Worm (Caenorhabditis elegans): ENCODE measurements around the gene T24A6.1.

T24A6.1 gene

DNA sequence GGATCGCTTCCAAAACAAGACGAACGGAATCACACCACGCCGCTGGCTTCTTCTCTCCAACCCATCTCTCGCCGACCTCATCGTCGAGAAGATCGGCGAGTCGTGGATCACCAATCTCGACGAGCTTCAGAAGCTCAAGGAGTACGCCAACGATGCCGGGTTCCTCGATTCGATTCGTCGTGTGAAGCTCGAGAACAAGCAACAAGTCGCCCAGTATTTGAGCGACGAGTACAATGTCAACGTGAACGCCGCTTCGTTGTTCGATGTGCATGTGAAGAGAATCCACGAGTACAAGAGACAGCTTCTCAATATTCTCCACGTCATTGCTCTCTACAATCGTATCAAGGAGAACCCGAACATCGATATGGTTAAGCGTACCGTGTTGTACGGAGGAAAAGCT is 24.8 kb downstream of the T24A6.1 start:
- TF ChIP-seq bed-3 (GFP tag; optimal IDR thresholded peaks at IDR 0.05) (no peak), flh-1 (GFP tag; optimal IDR thresholded peaks at IDR 0.05) (no peak), elt-1 (tag; optimal IDR thresholded peaks at IDR 0.05; ENCODE audit: borderline replicate concordance, insufficient read depth) (no peak), sem-2 (GFP tag; optimal IDR thresholded peaks at IDR 0.05) (no peak), cnd-1 (tag; optimal IDR thresholded peaks at IDR 0.05) (no peak), sptf-1 (tag; optimal IDR thresholded peaks at IDR 0.05) (no peak), lin-32 (GFP tag; optimal IDR thresholded peaks at IDR 0.05) (no peak), elt-3 (tag; optimal IDR thresholded peaks at IDR 0.05) (no peak), nhr-12 (tag; optimal IDR thresholded peaks at IDR 0.05) (no peak), zip-8 (tag; optimal IDR thresholded peaks at IDR 0.05) (no peak), ceh-39 (tag; optimal IDR thresholded peaks at IDR 0.05) (no peak)

DNA sequence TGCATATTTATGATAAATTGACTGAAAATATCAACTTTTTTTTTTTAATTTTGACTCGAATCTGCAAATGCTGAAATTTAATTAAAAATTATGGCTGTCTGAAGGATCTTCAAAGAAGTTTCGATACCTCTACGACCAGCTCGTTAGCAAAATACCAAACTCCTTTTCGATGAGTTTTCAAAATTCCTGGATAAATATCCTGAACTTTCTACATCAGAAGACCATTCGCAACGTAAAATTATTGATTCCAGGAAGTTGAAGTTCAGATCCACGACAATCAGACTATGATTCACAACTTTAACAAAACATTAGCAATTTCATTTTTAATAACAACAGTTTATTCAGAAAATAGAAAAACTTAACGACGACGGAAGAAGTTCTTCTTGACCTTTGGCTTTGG is 26.2 kb downstream of the T24A6.1 start:
- no peak for TF ChIP-seq ceh-83 (GFP tag; optimal IDR thresholded peaks at IDR 0.05)
- no peak for TF ChIP-seq mab-5 (tag; optimal IDR thresholded peaks at IDR 0.05)
- no peak for TF ChIP-seq M03D4.4 (tag; optimal IDR thresholded peaks at IDR 0.05)
- no peak for TF ChIP-seq sem-2 (GFP tag; optimal IDR thresholded peaks at IDR 0.05)
- no peak for TF ChIP-seq nhr-28 (tag; optimal IDR thresholded peaks at IDR 0.05)
- TF ChIP-seq lin-13 (tag; optimal IDR thresholded peaks at IDR 0.05) = no peak
- no peak for TF ChIP-seq nhr-237 (tag; optimal IDR thresholded peaks at IDR 0.05)
- no peak for TF ChIP-seq blmp-1 (tag; optimal IDR thresholded peaks at IDR 0.05)
- TF ChIP-seq pha-4 (tag; optimal IDR thresholded peaks at IDR 0.05) = no peak
- TF ChIP-seq elt-3 (tag; optimal IDR thresholded peaks at IDR 0.05) = no peak

DNA sequence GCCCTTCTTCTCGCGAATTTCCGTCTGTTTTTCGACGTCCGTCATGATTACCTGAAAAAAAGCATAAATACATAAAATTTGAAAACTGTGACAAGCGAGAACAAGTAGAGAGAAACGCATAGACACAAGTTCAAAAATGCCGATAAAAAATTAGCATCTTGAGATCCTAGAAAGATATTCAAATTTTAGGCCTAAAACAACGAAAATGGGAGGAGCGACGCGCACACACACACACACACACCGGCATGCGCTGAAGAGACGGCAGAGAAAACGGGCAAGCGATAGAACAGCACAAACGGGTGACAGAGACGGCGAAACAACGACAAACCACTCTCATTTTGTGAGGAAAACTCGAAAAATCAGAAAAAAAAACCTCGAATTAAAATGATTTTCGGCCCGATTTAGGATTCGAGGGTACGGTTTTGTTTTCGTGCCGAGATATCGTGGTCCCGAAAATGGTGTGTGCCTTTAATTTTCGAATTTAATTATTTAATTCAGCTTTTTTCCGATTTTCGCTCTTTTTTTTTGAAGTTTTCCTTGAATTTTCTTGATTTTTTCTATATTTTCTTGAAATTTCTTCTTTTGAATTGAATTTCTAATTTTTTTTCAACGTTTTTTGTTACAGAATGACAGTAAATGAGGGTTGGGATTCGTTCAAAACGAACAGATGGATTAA is 27.3 kb downstream of the T24A6.1 start, which contains the start of the genes rpl-11.1 and T22F3.2:
TSS of gene rpl-11.1 (minus strand) at position 51 of the 676 bp plus-strand sequence.
TSS of gene T22F3.2 (plus strand) at position 626 of the 676 bp plus-strand sequence.
- TF ChIP-seq ceh-43 (GFP tag; optimal IDR thresholded peaks at IDR 0.05) = no peak
- no peak for TF ChIP-seq drap-1 (GFP tag; optimal IDR thresholded peaks at IDR 0.05)
- no peak for TF ChIP-seq sptf-1 (tag; optimal IDR thresholded peaks at IDR 0.05)
- TF ChIP-seq ceh-83 (GFP tag; optimal IDR thresholded peaks at IDR 0.05) = no peak
- no peak for TF ChIP-seq lin-13 (tag; optimal IDR thresholded peaks at IDR 0.05)

DNA sequence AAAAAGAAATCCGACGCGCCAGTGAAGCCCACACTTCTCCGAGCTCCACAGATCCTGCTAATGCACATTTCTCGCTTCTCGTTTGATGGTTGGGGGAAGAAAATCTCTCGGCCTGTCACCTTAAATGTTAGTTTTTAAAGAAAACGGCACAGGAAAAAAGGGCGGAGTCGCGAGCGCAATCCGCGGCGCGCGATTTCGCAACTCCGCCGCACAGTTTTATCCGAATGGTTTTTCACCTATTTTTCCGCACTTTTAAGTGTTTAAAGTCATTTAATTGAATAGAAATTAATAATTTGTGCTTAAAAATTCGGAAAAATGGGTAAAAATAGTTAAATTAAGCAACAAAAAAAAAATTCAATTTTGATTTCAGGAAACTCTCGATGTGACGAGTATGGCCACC is 28.8 kb downstream of the T24A6.1 start:
- peak; percentile 31 for TF ChIP-seq cnd-1 (tag; optimal IDR thresholded peaks at IDR 0.05)
- TF ChIP-seq lsy-2 (tag; optimal IDR thresholded peaks at IDR 0.05) = no peak
- TF ChIP-seq nhr-2 (tag; optimal IDR thresholded peaks at IDR 0.05) = no peak
- TF ChIP-seq mep-1 (tag; optimal IDR thresholded peaks at IDR 0.05) = no peak
- no peak for TF ChIP-seq mab-5 (tag; optimal IDR thresholded peaks at IDR 0.05)
- TF ChIP-seq ham-2 (GFP tag; optimal IDR thresholded peaks at IDR 0.05) = no peak
- TF ChIP-seq sptf-1 (tag; optimal IDR thresholded peaks at IDR 0.05) = peak; percentile 86
- TF ChIP-seq ces-1 (GFP tag; optimal IDR thresholded peaks at IDR 0.05) = no peak
- TF ChIP-seq unc-39 (tag; optimal IDR thresholded peaks at IDR 0.05) = no peak
- TF ChIP-seq nhr-76 (tag; optimal IDR thresholded peaks at IDR 0.05) = no peak
- no peak for TF ChIP-seq elt-1 (tag; optimal IDR thresholded peaks at IDR 0.05; ENCODE audit: borderline replicate concordance, insufficient read depth)
- TF ChIP-seq drap-1 (GFP tag; optimal IDR thresholded peaks at IDR 0.05) = peak; percentile 42
- no peak for TF ChIP-seq pha-4 (tag; optimal IDR thresholded peaks at IDR 0.05)
- peak; percentile 69 for TF ChIP-seq ceh-83 (GFP tag; optimal IDR thresholded peaks at IDR 0.05)
- TF ChIP-seq sem-2 (GFP tag; optimal IDR thresholded peaks at IDR 0.05) = peak; percentile 28
- TF ChIP-seq flh-1 (GFP tag; optimal IDR thresholded peaks at IDR 0.05) = peak; percentile 33
- TF ChIP-seq ztf-11 (tag; optimal IDR thresholded peaks at IDR 0.05) = no peak
- TF ChIP-seq lin-13 (tag; optimal IDR thresholded peaks at IDR 0.05) = no peak
- peak; percentile 40 for TF ChIP-seq bed-3 (GFP tag; optimal IDR thresholded peaks at IDR 0.05)
- TF ChIP-seq tbx-8 (GFP tag; optimal IDR thresholded peaks at IDR 0.05) = peak; percentile 1
- no peak for TF ChIP-seq zip-8 (tag; optimal IDR thresholded peaks at IDR 0.05)
- peak; percentile 82 for TF ChIP-seq ceh-43 (GFP tag; optimal IDR thresholded peaks at IDR 0.05)
- TF ChIP-seq blmp-1 (tag; optimal IDR thresholded peaks at IDR 0.05) = no peak
- peak; percentile 74 for TF ChIP-seq mls-2 (tag; optimal IDR thresholded peaks at IDR 0.05)
- peak; percentile 28 for TF ChIP-seq unc-120 (tag; optimal IDR thresholded peaks at IDR 0.05; ENCODE audit: poor library complexity, severe bottlenecking)
- TF ChIP-seq nhr-237 (tag; optimal IDR thresholded peaks at IDR 0.05) = no peak
- TF ChIP-seq lin-32 (GFP tag; optimal IDR thresholded peaks at IDR 0.05) = no peak
- peak; percentile 80 for TF ChIP-seq M03D4.4 (tag; optimal IDR thresholded peaks at IDR 0.05)
- no peak for TF ChIP-seq elt-3 (tag; optimal IDR thresholded peaks at IDR 0.05)
- no peak for TF ChIP-seq unc-62 (GFP tag; optimal IDR thresholded peaks at IDR 0.05)
- TF ChIP-seq nhr-28 (tag; optimal IDR thresholded peaks at IDR 0.05) = no peak
- TF ChIP-seq nhr-12 (tag; optimal IDR thresholded peaks at IDR 0.05) = no peak
- no peak for TF ChIP-seq ceh-39 (tag; optimal IDR thresholded peaks at IDR 0.05)
- peak; percentile 27 for TF ChIP-seq hlh-1 (tag; optimal IDR thresholded peaks at IDR 0.05)
- no peak for TF ChIP-seq snpc-4 (tag; optimal IDR thresholded peaks at IDR 0.05)

Measured in whole organism, mixed stage, embryonic.